Worm (Caenorhabditis elegans) whole organism, L3 larva: Measurements from ENCODE around the gene dmsr-6.

ENCODE experiments used
- ceh-28 ChIP-seq: fragments of 150-350 bp; optimal IDR thresholded peaks from 2 replicates; lab custom pipeline; 2014; ENCODE audit warnings: missing biosample characterization, missing genetic modification reagents, missing genetic modification characterization
- fos-1 ChIP-seq: fragments of 150-350 bp; optimal IDR thresholded peaks from 2 replicates; lab custom pipeline; 2014; ENCODE audit warnings: missing biosample characterization, missing genetic modification characterization
- lin-39 ChIP-seq: fragments of 150-350 bp; optimal IDR thresholded peaks from 2 replicates; lab custom pipeline; 2018; ENCODE audit warnings: missing biosample characterization, missing genetic modification reagents, missing genetic modification characterization
- mdl-1 ChIP-seq: fragments of 150-350 bp; optimal IDR thresholded peaks from 2 replicates; lab custom pipeline; 2014; ENCODE audit warnings: missing biosample characterization, missing genetic modification characterization
- nfya-1 ChIP-seq: sonication (generic microtip); optimal IDR thresholded peaks from 2 replicates; lab custom pipeline; 2017; ENCODE audit warnings: missing genetic modification characterization, mild to moderate bottlenecking, missing compliant biosample characterization, antibody characterized with exemption, moderate library complexity; ENCODE audit not compliant: insufficient read depth
- nhr-12 ChIP-seq: fragments of 150-350 bp; optimal IDR thresholded peaks from 2 replicates; lab custom pipeline; 2014; ENCODE audit warnings: missing biosample characterization, missing genetic modification characterization
- nhr-23 ChIP-seq: fragments of 150-350 bp; optimal IDR thresholded peaks from 2 replicates; lab custom pipeline; 2014; ENCODE audit warnings: missing biosample characterization, missing genetic modification reagents, missing genetic modification characterization
- nhr-77 ChIP-seq: fragments of 150-350 bp; optimal IDR thresholded peaks from 2 replicates; lab custom pipeline; 2014; ENCODE audit warnings: missing biosample characterization, missing genetic modification characterization
- pqm-1 ChIP-seq: fragments of 150-350 bp; optimal IDR thresholded peaks from 2 replicates; lab custom pipeline; 2017; ENCODE audit warnings: missing biosample characterization, missing genetic modification characterization, inconsistent platforms
- skn-1 ChIP-seq: fragments of 150-350 bp; optimal IDR thresholded peaks from 2 replicates; lab custom pipeline; 2014; ENCODE audit warnings: missing biosample characterization, missing genetic modification characterization
- snpc-4 ChIP-seq: fragments of 150-350 bp; optimal IDR thresholded peaks from 2 replicates; lab custom pipeline; 2014; ENCODE audit warnings: missing biosample characterization, missing genetic modification characterization
- zag-1 ChIP-seq: fragments of 150-350 bp; optimal IDR thresholded peaks from 2 replicates; lab custom pipeline; 2014; ENCODE audit warnings: missing biosample characterization, missing genetic modification characterization
- ztf-11 ChIP-seq: fragments of 150-350 bp; optimal IDR thresholded peaks from 2 replicates; lab custom pipeline; 2014; ENCODE audit warnings: missing biosample characterization, missing genetic modification characterization

DNA sequence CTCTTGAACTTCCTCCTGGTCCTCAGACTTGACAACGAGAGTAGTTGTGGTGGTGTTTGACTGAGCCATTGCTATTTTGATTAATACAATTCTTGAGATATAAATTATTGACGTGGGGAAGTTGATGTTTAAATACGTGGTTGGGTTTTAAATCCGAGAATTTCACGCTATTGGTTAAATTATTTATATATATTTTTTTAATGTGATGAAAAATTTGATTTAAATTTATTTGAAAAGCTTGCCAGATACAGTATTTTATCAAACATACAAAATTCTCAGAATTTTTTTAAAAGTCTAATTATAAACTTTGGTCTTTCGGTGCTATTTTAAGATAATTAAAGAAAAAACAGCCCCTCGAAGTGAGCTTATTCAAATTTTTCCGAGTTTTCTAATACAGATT, 52.1 kb downstream of the dmsr-6 start, which contains the start of the genes K10H10.7 and K10H10.10:
- TF ChIP-seq skn-1 (tag; lab: Kevin White, UChicago) (no peak), lin-39 (tag; lab: Kevin White, UChicago) (no peak), snpc-4 (no peak), zag-1 (tag; lab: Kevin White, UChicago) (no peak), nfya-1 (tag; lab: Kevin White, UChicago) (no peak), nhr-23 (tag; lab: Kevin White, UChicago) (no peak), fos-1 (tag; lab: Kevin White, UChicago) (no peak), mdl-1 (tag; lab: Kevin White, UChicago) (no peak), ceh-28 (no peak), nhr-12 (no peak), nhr-77 (no peak), pqm-1 (tag; lab: Kevin White, UChicago) (no peak), ztf-11 (no peak)
